Worm (Caenorhabditis elegans) whole organism, L4 larva: ENCODE measurements around the gene wht-7.
A peak's percentile ranks its signal among the peaks of the same experiment; 100 is the strongest.

Source experiments
- Y105C5A.15 ChIP-seq: fragments of 200-800 bp; sonication (Bioruptor generic); IDR thresholded peaks from 2 replicates; pipeline ENCODE4 v1.3.6; 2022; ENCODE audit warnings: missing genetic modification characterization, missing compliant biosample characterization
- ZK337.2 ChIP-seq: fragments of 200-800 bp; sonication (Bioruptor generic); IDR thresholded peaks from 2 replicates; pipeline ENCODE4 v1.3.6; 2022; ENCODE audit warnings: missing genetic modification reagents, missing genetic modification characterization, missing compliant biosample characterization
- ZK546.5 ChIP-seq, 2 experiments: sonication (generic microtip); optimal IDR thresholded peaks; 2 replicates each; lab custom pipeline; 2017; ENCODE audit warnings: missing biosample characterization in 2 of 2, missing genetic modification characterization in 2 of 2
- ceh-44 ChIP-seq: fragments of 200-800 bp; sonication (Bioruptor generic); IDR thresholded peaks from 2 replicates; pipeline ENCODE4 v1.3.6; 2022; ENCODE audit warnings: missing genetic modification reagents, missing genetic modification characterization, missing compliant biosample characterization
- ceh-82 ChIP-seq: sonication (generic microtip); optimal IDR thresholded peaks from 2 replicates; lab custom pipeline; 2017; ENCODE audit warnings: missing biosample characterization, missing genetic modification characterization
- ces-1 ChIP-seq: fragments of 150-350 bp; sonication (generic microtip); optimal IDR thresholded peaks from 4 replicates; lab custom pipeline; 2014; ENCODE audit warnings: missing biosample characterization, missing genetic modification reagents, missing genetic modification characterization
- daf-12 ChIP-seq: fragments of 150-350 bp; optimal IDR thresholded peaks from 2 replicates; lab custom pipeline; 2014; ENCODE audit warnings: missing biosample characterization, missing genetic modification reagents, missing genetic modification characterization
- daf-16 ChIP-seq, 3 experiments: sonication (generic microtip); optimal IDR thresholded peaks; 2 replicates each; lab custom pipeline; 2016 to 2017; ENCODE audit warnings: missing genetic modification characterization in 3 of 3, missing genetic modification reagents in 3 of 3, mild to moderate bottlenecking in 2 of 3, missing compliant biosample characterization in 2 of 3, missing biosample characterization in 1 of 3, moderate library complexity in 1 of 3
- daf-8 ChIP-seq: fragments of 200-800 bp; sonication (Bioruptor generic); IDR thresholded peaks from 2 replicates; pipeline ENCODE4 v1.3.6; 2022; ENCODE audit warnings: missing genetic modification characterization, missing compliant biosample characterization
- egl-43 ChIP-seq: fragments of 200-800 bp; sonication (Bioruptor generic); IDR thresholded peaks from 2 replicates; pipeline ENCODE4 v1.3.6; 2022; ENCODE audit warnings: missing genetic modification reagents, missing genetic modification characterization, missing compliant biosample characterization
- fkh-10 ChIP-seq: fragments of 150-350 bp; optimal IDR thresholded peaks from 2 replicates; lab custom pipeline; 2014; ENCODE audit warnings: missing biosample characterization, missing genetic modification reagents, missing genetic modification characterization
- hif-1 ChIP-seq, 2 experiments: sonication (generic microtip); optimal IDR thresholded peaks; 2 replicates each; lab custom pipeline; 2016 to 2017; ENCODE audit warnings: missing compliant biosample characterization in 2 of 2, missing genetic modification characterization in 2 of 2, missing genetic modification reagents in 2 of 2, missing genotype in 2 of 2, mild to moderate bottlenecking in 1 of 2
- hlh-11 ChIP-seq: fragments of 200-800 bp; sonication (Bioruptor generic); optimal IDR thresholded peaks from 2 replicates; lab custom pipeline; 2018; ENCODE audit warnings: mild to moderate bottlenecking, missing genetic modification characterization, missing compliant biosample characterization
- jun-1 ChIP-seq: fragments of 150-350 bp; optimal IDR thresholded peaks from 2 replicates; lab custom pipeline; 2014; ENCODE audit warnings: missing biosample characterization, missing genetic modification reagents, missing genetic modification characterization
- lim-7 ChIP-seq: fragments of 200-800 bp; sonication (Bioruptor generic); IDR thresholded peaks from 2 replicates; pipeline ENCODE4 v1.3.6; 2022; ENCODE audit warnings: missing genetic modification characterization, missing compliant biosample characterization
- lin-13 ChIP-seq: fragments of 150-350 bp; optimal IDR thresholded peaks from 2 replicates; lab custom pipeline; 2014; ENCODE audit warnings: missing biosample characterization, missing genetic modification reagents, missing genetic modification characterization
- lin-38 ChIP-seq: fragments of 200-800 bp; sonication (Bioruptor generic); IDR thresholded peaks from 2 replicates; pipeline ENCODE4 v1.3.6; 2022; ENCODE audit warnings: missing genetic modification reagents, missing genetic modification characterization, missing compliant biosample characterization
- madf-5 ChIP-seq, 2 experiments: fragments of 200-800 bp; sonication (Bioruptor generic); IDR thresholded peaks; 2 replicates each; pipeline ENCODE4 v1.3.6; 2022; ENCODE audit warnings: missing compliant biosample characterization in 2 of 2, missing genetic modification characterization in 2 of 2
- madf-9 ChIP-seq: fragments of 200-800 bp; sonication (Bioruptor generic); conservative IDR thresholded peaks from 2 replicates; pipeline ENCODE4 v1.3.6; 2022; ENCODE audit warnings: missing genetic modification reagents, missing genetic modification characterization, missing compliant biosample characterization
- mdl-1 ChIP-seq, 2 experiments: fragments of 150-350 bp in 1 of 2; sonication (generic microtip) in 1 of 2; optimal IDR thresholded peaks; 2 replicates each; lab custom pipeline; 2014 to 2017; ENCODE audit warnings: missing biosample characterization in 2 of 2, missing genetic modification characterization in 2 of 2
- mdt-29 ChIP-seq: fragments of 200-800 bp; sonication (Bioruptor generic); IDR thresholded peaks from 2 replicates; pipeline ENCODE4 v1.3.6; 2022; ENCODE audit warnings: missing genetic modification reagents, missing genetic modification characterization, missing compliant biosample characterization
- mes-2 ChIP-seq: sonication (generic microtip); optimal IDR thresholded peaks from 2 replicates; lab custom pipeline; 2016; ENCODE audit warnings: missing genotype, mild to moderate bottlenecking, missing genetic modification characterization, missing compliant biosample characterization; ENCODE audit not compliant: poor library complexity, severe bottlenecking
- mxl-3 ChIP-seq: fragments of 200-800 bp; sonication (Bioruptor generic); optimal IDR thresholded peaks from 2 replicates; lab custom pipeline; 2018; ENCODE audit warnings: mild to moderate bottlenecking, missing genetic modification characterization, missing compliant biosample characterization
- nhr-102 ChIP-seq: sonication (generic microtip); optimal IDR thresholded peaks from 2 replicates; lab custom pipeline; 2016; ENCODE audit warnings: mild to moderate bottlenecking, missing genetic modification characterization, moderate library complexity, missing compliant biosample characterization
- nhr-237 ChIP-seq: sonication (generic microtip); optimal IDR thresholded peaks from 2 replicates; lab custom pipeline; 2017; ENCODE audit warnings: missing biosample characterization, missing genetic modification characterization
- nhr-41 ChIP-seq: fragments of 200-800 bp; sonication (Bioruptor generic); IDR thresholded peaks from 2 replicates; pipeline ENCODE4 v1.3.6; 2022; ENCODE audit warnings: missing genetic modification reagents, missing genetic modification characterization, missing compliant biosample characterization
- php-3 ChIP-seq: fragments of 200-800 bp; sonication (Bioruptor generic); IDR thresholded peaks from 2 replicates; pipeline ENCODE4 v1.3.6; 2022; ENCODE audit warnings: missing genetic modification reagents, missing genetic modification characterization, missing compliant biosample characterization
- pqm-1 ChIP-seq: sonication (generic microtip); optimal IDR thresholded peaks from 2 replicates; lab custom pipeline; 2017; ENCODE audit warnings: missing biosample characterization, missing genetic modification characterization
- sdz-12 ChIP-seq: fragments of 200-800 bp; sonication (Bioruptor generic); optimal IDR thresholded peaks from 2 replicates; lab custom pipeline; 2018; ENCODE audit warnings: mild to moderate bottlenecking, missing genetic modification characterization, missing compliant biosample characterization
- set-16 ChIP-seq: fragments of 200-800 bp; sonication (Bioruptor generic); IDR thresholded peaks from 2 replicates; pipeline ENCODE4 v1.3.6; 2022; ENCODE audit warnings: missing genetic modification reagents, missing genetic modification characterization, missing compliant biosample characterization
- skn-1 ChIP-seq: fragments of 150-350 bp; optimal IDR thresholded peaks from 2 replicates; lab custom pipeline; 2014; ENCODE audit warnings: missing biosample characterization, missing genetic modification characterization
- snpc-4 ChIP-seq: fragments of 150-350 bp; optimal IDR thresholded peaks from 2 replicates; lab custom pipeline; 2014; ENCODE audit warnings: missing biosample characterization, missing genetic modification characterization
- tag-97 ChIP-seq: fragments of 200-800 bp; sonication (Bioruptor generic); IDR thresholded peaks from 2 replicates; pipeline ENCODE4 v1.3.6; 2022; ENCODE audit warnings: missing genetic modification characterization, missing compliant biosample characterization
- unc-130 ChIP-seq: sonication (generic microtip); optimal IDR thresholded peaks from 2 replicates; lab custom pipeline; 2016; ENCODE audit warnings: missing genetic modification reagents, missing genetic modification characterization, missing compliant biosample characterization
- zip-2 ChIP-seq: fragments of 150-350 bp; optimal IDR thresholded peaks from 2 replicates; lab custom pipeline; 2014; ENCODE audit warnings: missing biosample characterization, missing genetic modification characterization

The wht-7 gene

ce11 chrIII:6158642-6159475 lies 9.5 kb upstream of the wht-7 start, which contains the start of gene nfm-1 (continued):
- TF ChIP-seq madf-5 (GFP tag; IDR thresholded peaks at IDR 0.05; lab: Robert Waterston, UW) (peak; percentile 2 to 77; a peak in 1 of 4 replicates), egl-43 (GFP tag; lab: Robert Waterston, UW) (peak; percentile 93), mdl-1 (tag; optimal IDR thresholded peaks at IDR 0.05; lab: Kevin White, UChicago) (peak in 1 of 2 experiments; percentile 44), ceh-82 (tag; lab: Kevin White, UChicago) (no peak), mdt-29 (GFP tag; lab: Robert Waterston, UW) (peak; percentile 79), skn-1 (tag; lab: Kevin White, UChicago) (no peak), daf-12 (tag; lab: Kevin White, UChicago) (no peak), snpc-4 (no peak), mes-2 (tag; lab: Kevin White, UChicago) (peak; percentile 84), lin-38 (GFP tag; lab: Robert Waterston, UW) (peak; percentile 76), madf-9 (peak; percentile 71), ceh-44 (peak; percentile 80; the same call in 1 of the 2 replicates), sdz-12 (GFP tag; lab: Kevin White, UChicago) (peak; percentile 65), daf-8 (0 out of 2 replicates have a peak, but pooled peaks have one; percentile 52), tag-97 (no peak), mxl-3 (GFP tag; lab: Kevin White, UChicago) (peak; percentile 19), ZK337.2 (no peak), set-16 (GFP tag; lab: Robert Waterston, UW) (no peak), jun-1 (tag; lab: Kevin White, UChicago) (peak; percentile 2), unc-130 (GFP tag; lab: Kevin White, UChicago) (peak; percentile 21), zip-2 (tag; lab: Kevin White, UChicago) (no peak), nhr-237 (tag; lab: Kevin White, UChicago) (no peak), pqm-1 (tag; lab: Kevin White, UChicago) (peak; percentile 85), php-3 (GFP tag; lab: Robert Waterston, UW) (peak; percentile 73), hif-1 (tag; optimal IDR thresholded peaks at IDR 0.05; lab: Kevin White, UChicago) (peak in 1 of 2 experiments; percentile 53), nhr-41 (GFP tag; lab: Robert Waterston, UW) (peak; percentile 28; the same call in 1 of the 2 replicates), ces-1 (GFP tag; lab: Kevin White, UChicago) (no peak), ZK546.5 (tag; optimal IDR thresholded peaks at IDR 0.05; lab: Kevin White, UChicago) (no peak), fkh-10 (GFP tag; lab: Kevin White, UChicago) (peak; percentile 43)

ce11 chrIII:6157708-6158321 lies 8.4 kb upstream of the wht-7 start, which contains the start of gene anmt-2:
anmt-2 (minus strand) TSS chrIII:6157758.
- TF ChIP-seq hlh-11 (tag; lab: Kevin White, UChicago): peak; percentile 30
- TF ChIP-seq nhr-102 (tag; lab: Kevin White, UChicago): no peak
- peak in 1 of 2 experiments; percentile 56 for TF ChIP-seq daf-16 (GFP tag; optimal IDR thresholded peaks at IDR 0.05; lab: Kevin White, UChicago)
- TF ChIP-seq daf-16 (tag; optimal IDR thresholded peaks at IDR 0.05; lab: Kevin White, UChicago): no peak
- peak; percentile 16; the same call in 1 of the 2 replicates for TF ChIP-seq lim-7 (GFP tag; lab: Robert Waterston, UW)
- no peak for TF ChIP-seq lin-13 (GFP tag; lab: Kevin White, UChicago)
- TF ChIP-seq Y105C5A.15: no peak
- peak; percentile 45; the same call in 1 of the 2 replicates for TF ChIP-seq set-16 (GFP tag; lab: Robert Waterston, UW)
- TF ChIP-seq, all 104 proteins: peak for 4
